Fruit fly (Drosophila melanogaster) whole organism, adult: Measurements from ENCODE around the gene CG14326.

ENCODE experiments used
- CG33017 ChIP-seq: fragments of 200-800 bp; sonication (Bioruptor generic); optimal IDR thresholded peaks from 2 replicates; lab custom pipeline; 2018; ENCODE audit warnings: missing biosample characterization, mild to moderate bottlenecking, missing genetic modification characterization, moderate library complexity
- CG7045 ChIP-seq: fragments of 200-800 bp; sonication (Bioruptor generic); optimal IDR thresholded peaks from 2 replicates; lab custom pipeline; 2017; ENCODE audit warnings: missing biosample characterization, mild to moderate bottlenecking, missing genetic modification characterization
- Mnt ChIP-seq: fragments of 200-800 bp; sonication (Bioruptor generic); optimal IDR thresholded peaks from 2 replicates; lab custom pipeline; 2016; ENCODE audit warnings: missing biosample characterization, mild to moderate bottlenecking, missing genetic modification characterization
- bab1 ChIP-seq: fragments of 200-800 bp; sonication (Bioruptor generic); optimal IDR thresholded peaks from 3 replicates; lab custom pipeline; 2019; ENCODE audit warnings: missing biosample characterization, mild to moderate bottlenecking, missing genetic modification characterization, moderate library complexity
- cic ChIP-seq: fragments of 200-800 bp; sonication (Bioruptor generic); optimal IDR thresholded peaks from 2 replicates; lab custom pipeline; 2017; ENCODE audit warnings: missing biosample characterization, mild to moderate bottlenecking, missing genetic modification characterization, moderate library complexity
- tj ChIP-seq: fragments of 200-800 bp; sonication (Bioruptor generic); optimal IDR thresholded peaks from 3 replicates; lab custom pipeline; 2017; ENCODE audit warnings: missing biosample characterization, mild to moderate bottlenecking, missing genetic modification characterization, moderate library complexity
- toe ChIP-seq: fragments of 200-800 bp; sonication (Bioruptor generic); optimal IDR thresholded peaks from 2 replicates; lab custom pipeline; 2016; ENCODE audit warnings: missing biosample characterization, missing genetic modification characterization

DNA sequence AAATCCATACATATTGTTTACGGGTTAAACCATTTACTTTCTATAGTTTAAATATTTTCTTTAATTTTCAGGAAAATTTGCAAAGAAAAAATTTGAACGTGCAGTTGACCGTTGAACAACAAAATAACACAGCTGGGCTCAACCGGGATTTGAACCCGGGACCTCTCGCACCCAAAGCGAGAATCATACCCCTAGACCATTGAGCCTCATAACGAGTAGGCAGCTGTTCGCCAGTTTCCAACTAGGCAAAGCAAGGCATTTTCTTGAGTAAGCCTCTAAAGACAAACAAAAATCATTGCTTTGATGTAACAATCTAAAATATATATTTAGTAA lies 958 bp upstream of the CG14326 start:
- TF ChIP-seq CG7045 (GFP tag; lab: Kevin White, UChicago) (no peak), cic (GFP tag; lab: Kevin White, UChicago) (no peak), bab1 (GFP tag; lab: Kevin White, UChicago) (no peak), Mnt (no peak), tj (GFP tag; lab: Kevin White, UChicago) (no peak), CG33017 (no peak), toe (GFP tag; lab: Kevin White, UChicago) (no peak)
